Fruit fly (Drosophila melanogaster) whole organism, embryonic: Measurements from ENCODE around the gene shf.
A peak's percentile ranks its signal among the peaks of the same experiment; 100 is the strongest.

Experiments
- Asciz ChIP-seq: fragments of 200-800 bp; sonication (Bioruptor generic); optimal IDR thresholded peaks from 2 replicates; lab custom pipeline; 2017; ENCODE audit warnings: missing biosample characterization, mild to moderate bottlenecking, missing genetic modification characterization, missing genetic modification reagents
- Bteb2 ChIP-seq: fragments of 200-800 bp; sonication (Bioruptor generic); optimal IDR thresholded peaks from 2 replicates; lab custom pipeline; 2016; ENCODE audit warnings: missing biosample characterization, missing genetic modification characterization
- CG11696 ChIP-seq: fragments of 200-800 bp; sonication (Bioruptor generic); IDR thresholded peaks from 2 replicates; pipeline ENCODE4 v1.3.6; 2022; ENCODE audit warnings: missing biosample characterization, missing genetic modification characterization
- CG12659 ChIP-seq: fragments of 200-800 bp; sonication (Bioruptor generic); optimal IDR thresholded peaks from 3 replicates; lab custom pipeline; 2017; ENCODE audit warnings: mild to moderate bottlenecking, missing biosample characterization, missing genetic modification reagents, missing genetic modification characterization
- CG13296 ChIP-seq: fragments of 200-800 bp; sonication (Bioruptor generic); optimal IDR thresholded peaks from 3 replicates; lab custom pipeline; 2018; ENCODE audit warnings: missing biosample characterization, mild to moderate bottlenecking, missing genetic modification characterization
- CG13424 ChIP-seq: fragments of 200-800 bp; sonication (Bioruptor generic); optimal IDR thresholded peaks from 2 replicates; lab custom pipeline; 2019; ENCODE audit warnings: missing biosample characterization, mild to moderate bottlenecking, missing genetic modification characterization, moderate library complexity
- CG13775 ChIP-seq: fragments of 200-800 bp; sonication (Bioruptor generic); optimal IDR thresholded peaks from 3 replicates; lab custom pipeline; 2017; ENCODE audit warnings: missing biosample characterization, mild to moderate bottlenecking, missing genetic modification characterization
- CG13894 ChIP-seq: fragments of 200-800 bp; sonication (Bioruptor generic); optimal IDR thresholded peaks from 3 replicates; lab custom pipeline; 2018; ENCODE audit warnings: missing biosample characterization, mild to moderate bottlenecking, missing genetic modification characterization, moderate library complexity
- CG14965 ChIP-seq: fragments of 200-800 bp; sonication (Bioruptor generic); optimal IDR thresholded peaks from 2 replicates; lab custom pipeline; 2016; ENCODE audit warnings: missing biosample characterization, missing genetic modification characterization, borderline replicate concordance
- CG15073 ChIP-seq: fragments of 200-800 bp; sonication (Bioruptor generic); optimal IDR thresholded peaks from 2 replicates; lab custom pipeline; 2016; ENCODE audit warnings: missing biosample characterization, missing genetic modification characterization
- CG16815 ChIP-seq: fragments of 200-800 bp; sonication (Bioruptor generic); optimal IDR thresholded peaks from 3 replicates; lab custom pipeline; 2017; ENCODE audit warnings: missing biosample characterization, mild to moderate bottlenecking, missing genetic modification characterization
- CG17612 ChIP-seq: fragments of 200-800 bp; sonication (Bioruptor generic); IDR thresholded peaks from 2 replicates; pipeline ENCODE4 v1.3.6; 2022; ENCODE audit warnings: missing biosample characterization, missing genetic modification characterization
- CG2678 ChIP-seq: fragments of 200-800 bp; sonication (Bioruptor generic); optimal IDR thresholded peaks from 3 replicates; lab custom pipeline; 2019; ENCODE audit warnings: missing biosample characterization, mild to moderate bottlenecking, missing genetic modification characterization, moderate library complexity
- CG2889 ChIP-seq: fragments of 200-800 bp; sonication (Bioruptor generic); IDR thresholded peaks from 3 replicates; pipeline ENCODE4 v1.3.6; 2022; ENCODE audit warnings: missing biosample characterization, missing genetic modification characterization
- CG33213 ChIP-seq: fragments of 200-800 bp; sonication (Bioruptor generic); optimal IDR thresholded peaks from 3 replicates; lab custom pipeline; 2016; ENCODE audit warnings: missing biosample characterization, missing genetic modification characterization
- CG34224 ChIP-seq: fragments of 200-800 bp; sonication (Bioruptor generic); IDR thresholded peaks from 3 replicates; pipeline ENCODE4 v1.3.6; 2022; ENCODE audit warnings: missing biosample characterization, missing genetic modification characterization; ENCODE audit not compliant: partially characterized antibody
- CG34422 ChIP-seq: fragments of 200-800 bp; sonication (Bioruptor generic); IDR thresholded peaks from 3 replicates; pipeline ENCODE4 v1.3.6; 2022; ENCODE audit warnings: missing biosample characterization, missing genetic modification characterization
- CG6765 ChIP-seq: fragments of 200-800 bp; sonication (Bioruptor generic); optimal IDR thresholded peaks from 3 replicates; lab custom pipeline; 2017; ENCODE audit warnings: missing biosample characterization, mild to moderate bottlenecking, missing genetic modification characterization
- CG6813 ChIP-seq: fragments of 200-800 bp; sonication (Bioruptor generic); optimal IDR thresholded peaks from 2 replicates; lab custom pipeline; 2017; ENCODE audit warnings: missing biosample characterization, missing genetic modification characterization, mild to moderate bottlenecking, moderate library complexity, missing genetic modification reagents
- CG7786 ChIP-seq: fragments of 200-800 bp; sonication (Bioruptor generic); optimal IDR thresholded peaks from 2 replicates; lab custom pipeline; 2016; ENCODE audit warnings: missing biosample characterization, missing genetic modification characterization
- CG8478 ChIP-seq: fragments of >200 bp; optimal IDR thresholded peaks from 2 replicates; lab custom pipeline; 2018
- Dad ChIP-seq: fragments of 200-800 bp; sonication (Bioruptor generic); optimal IDR thresholded peaks from 3 replicates; lab custom pipeline; 2016; ENCODE audit warnings: missing biosample characterization, missing genetic modification characterization
- Dbx ChIP-seq: fragments of 200-800 bp; sonication (Bioruptor generic); IDR thresholded peaks from 3 replicates; pipeline ENCODE4 v1.3.6; 2022; ENCODE audit warnings: missing biosample characterization, missing genetic modification characterization
- Dek ChIP-seq: fragments of 200-800 bp; sonication (Bioruptor generic); optimal IDR thresholded peaks from 3 replicates; lab custom pipeline; 2019; ENCODE audit warnings: missing biosample characterization, mild to moderate bottlenecking, missing genetic modification characterization, moderate library complexity
- Dll ChIP-seq: fragments of 200-800 bp; sonication (Bioruptor generic); IDR thresholded peaks from 4 replicates; pipeline ENCODE4 v1.3.6; 2022; ENCODE audit warnings: missing biosample characterization, missing genetic modification characterization; ENCODE audit not compliant: partially characterized antibody
- Elba2 ChIP-seq: fragments of 200-800 bp; sonication (Bioruptor generic); optimal IDR thresholded peaks from 3 replicates; lab custom pipeline; 2016; ENCODE audit warnings: missing biosample characterization, missing genetic modification characterization
- Ets97D ChIP-seq: fragments of 200-800 bp; sonication (Bioruptor generic); optimal IDR thresholded peaks from 3 replicates; lab custom pipeline; 2016; ENCODE audit warnings: missing biosample characterization, missing genetic modification characterization
- Fer2 ChIP-seq: fragments of 200-800 bp; sonication (Bioruptor generic); optimal IDR thresholded peaks from 2 replicates; lab custom pipeline; 2018; ENCODE audit warnings: missing biosample characterization, mild to moderate bottlenecking, missing genetic modification characterization, moderate library complexity
- Hmr ChIP-seq: fragments of 200-800 bp; sonication (Bioruptor generic); optimal IDR thresholded peaks from 3 replicates; lab custom pipeline; 2017; ENCODE audit warnings: mild to moderate bottlenecking, missing biosample characterization, missing genetic modification reagents, missing genetic modification characterization
- Lim3 ChIP-seq: fragments of 200-800 bp; sonication (Bioruptor generic); IDR thresholded peaks from 2 replicates; pipeline ENCODE4 v1.3.6; 2022; ENCODE audit warnings: missing biosample characterization, missing genetic modification characterization
- NC2β ChIP-seq: fragments of 200-800 bp; sonication (Bioruptor generic); optimal IDR thresholded peaks from 2 replicates; lab custom pipeline; 2016; ENCODE audit warnings: missing biosample characterization, missing genetic modification characterization
- Stat92E ChIP-seq, 3 experiments: fragments of >200 bp in 2 of 3; fragments of 200-800 bp in 1 of 3; sonication (Bioruptor generic) in 1 of 3; optimal IDR thresholded peaks; 2 replicates each; lab custom pipeline; 2017 to 2019; ENCODE audit warnings: missing biosample characterization in 3 of 3, missing genetic modification characterization in 3 of 3, mild to moderate bottlenecking in 1 of 3, moderate library complexity in 1 of 3
- ab ChIP-seq: fragments of 200-800 bp; sonication (Bioruptor generic); optimal IDR thresholded peaks from 2 replicates; lab custom pipeline; 2016; ENCODE audit warnings: missing biosample characterization, missing genetic modification characterization
- bsh ChIP-seq, 2 experiments: fragments of 200-800 bp; sonication (Bioruptor generic); optimal IDR thresholded peaks; 2 replicates each; lab custom pipeline; 2017 to 2018; ENCODE audit warnings: mild to moderate bottlenecking in 2 of 2, missing biosample characterization in 2 of 2, missing genetic modification characterization in 2 of 2, moderate library complexity in 1 of 2
- dati ChIP-seq: fragments of 200-800 bp; sonication (Bioruptor generic); IDR thresholded peaks from 2 replicates; pipeline ENCODE4 v1.3.6; 2022; ENCODE audit warnings: missing biosample characterization, missing genetic modification characterization
- emc ChIP-seq: fragments of 200-800 bp; sonication (Bioruptor generic); optimal IDR thresholded peaks from 2 replicates; lab custom pipeline; 2016; ENCODE audit warnings: missing biosample characterization, missing genetic modification characterization
- fd96Cb ChIP-seq: fragments of 200-800 bp; sonication (Bioruptor generic); optimal IDR thresholded peaks from 2 replicates; lab custom pipeline; 2018; ENCODE audit warnings: missing biosample characterization, mild to moderate bottlenecking, missing genetic modification characterization, moderate library complexity
- gfzf ChIP-seq: fragments of 200-800 bp; sonication (Bioruptor generic); optimal IDR thresholded peaks from 2 replicates; lab custom pipeline; 2016; ENCODE audit warnings: missing biosample characterization, mild to moderate bottlenecking, missing genetic modification characterization, moderate library complexity
- ind ChIP-seq: fragments of 200-800 bp; sonication (Bioruptor generic); optimal IDR thresholded peaks from 3 replicates; lab custom pipeline; 2016; ENCODE audit warnings: missing biosample characterization, missing genetic modification characterization
- nau ChIP-seq: fragments of 200-800 bp; sonication (Bioruptor generic); optimal IDR thresholded peaks from 3 replicates; lab custom pipeline; 2017; ENCODE audit warnings: missing biosample characterization, mild to moderate bottlenecking, missing genetic modification characterization, missing genetic modification reagents
- pan ChIP-seq, 4 experiments: fragments of >200 bp in 3 of 4; fragments of 200-800 bp in 1 of 4; sonication (Bioruptor generic) in 1 of 4; optimal IDR thresholded peaks in 3 of 4; IDR thresholded peaks in 1 of 4; 2 replicates each; pipeline versions ENCODE4 v1.3.6 to Lab custom; 2017 to 2022; ENCODE audit warnings: missing biosample characterization in 2 of 4, missing genetic modification characterization in 2 of 4, mixed read lengths in 1 of 4
- ranshi ChIP-seq: fragments of 200-800 bp; sonication (Bioruptor generic); IDR thresholded peaks from 2 replicates; pipeline ENCODE4 v1.3.6; 2022; ENCODE audit warnings: missing biosample characterization, missing genetic modification characterization
- slou ChIP-seq: fragments of 200-800 bp; sonication (Bioruptor generic); optimal IDR thresholded peaks from 3 replicates; lab custom pipeline; 2016; ENCODE audit warnings: missing biosample characterization, missing genetic modification characterization
- stwl ChIP-seq: fragments of 200-800 bp; sonication (Bioruptor generic); optimal IDR thresholded peaks from 3 replicates; lab custom pipeline; 2018; ENCODE audit warnings: missing biosample characterization, mild to moderate bottlenecking, missing genetic modification characterization, moderate library complexity
- sug ChIP-seq: fragments of 200-800 bp; optimal IDR thresholded peaks from 2 replicates; lab custom pipeline; 2019; ENCODE audit warnings: missing biosample characterization, mild to moderate bottlenecking, missing genetic modification characterization, moderate library complexity
- tap ChIP-seq: fragments of 200-800 bp; optimal IDR thresholded peaks from 3 replicates; lab custom pipeline; 2019; ENCODE audit warnings: missing biosample characterization, mild to moderate bottlenecking, missing genetic modification characterization, moderate library complexity
- ttk ChIP-seq: fragments of 200-800 bp; sonication (Bioruptor generic); IDR thresholded peaks from 2 replicates; pipeline ENCODE4 v2.1.2; 2022; ENCODE audit warnings: missing biosample characterization, missing genetic modification characterization
- wdn ChIP-seq: fragments of 200-800 bp; sonication (Bioruptor generic); IDR thresholded peaks from 2 replicates; pipeline ENCODE4 v1.3.6; 2022; ENCODE audit warnings: missing biosample characterization, missing genetic modification characterization
- wek ChIP-seq: fragments of 200-800 bp; sonication (Bioruptor generic); optimal IDR thresholded peaks from 3 replicates; lab custom pipeline; 2018; ENCODE audit warnings: missing biosample characterization, mild to moderate bottlenecking, missing genetic modification characterization, moderate library complexity

shf gene

DNA sequence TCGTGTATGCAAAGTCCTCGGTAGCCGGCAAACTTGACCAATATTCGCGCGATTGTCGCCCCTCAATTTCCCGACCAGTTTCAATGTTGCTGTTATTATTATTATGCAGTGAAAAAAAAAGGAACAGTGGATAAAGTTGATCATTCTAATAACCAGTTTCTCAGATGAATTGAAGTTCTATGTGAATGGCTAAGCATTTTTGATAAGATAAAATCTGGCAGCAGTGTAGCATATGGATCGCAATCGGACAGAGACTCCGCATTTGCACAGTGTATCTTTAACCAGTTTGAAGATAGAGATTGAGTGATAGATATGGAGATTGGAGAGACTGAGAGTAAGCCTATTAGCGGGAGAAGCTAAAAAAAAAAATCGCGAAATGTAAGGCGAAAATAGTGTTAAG lies 13.9 kb upstream of the shf start (continued):
- TF ChIP-seq ranshi (GFP tag; lab: Robert Waterston, UW) = peak; percentile 63
- TF ChIP-seq sug = no peak
- TF ChIP-seq slou (GFP tag; lab: Kevin White, UChicago) = peak; percentile 22
- TF ChIP-seq bsh (GFP tag; optimal IDR thresholded peaks at IDR 0.05; lab: Kevin White, UChicago) = peak; percentile 37 to 53
- TF ChIP-seq CG2678 (tag; lab: Kevin White, UChicago) = peak; percentile 81
- no peak for TF ChIP-seq pan (optimal IDR thresholded peaks at IDR 0.05; lab: Kevin White, UChicago)
- peak in 1 of 2 experiments; percentile 84 for TF ChIP-seq pan (GFP tag; optimal IDR thresholded peaks at IDR 0.05 in 1 of 2, IDR thresholded peaks at IDR 0.05 in 1 of 2)
- peak; percentile 46 for TF ChIP-seq wek (GFP tag; lab: Kevin White, UChicago)
- TF ChIP-seq CG13296 (GFP tag; lab: Kevin White, UChicago) = peak; percentile 67
- TF ChIP-seq gfzf (GFP tag; lab: Kevin White, UChicago) = no peak
- TF ChIP-seq CG7786 (GFP tag; lab: Kevin White, UChicago) = peak; percentile 82
- TF ChIP-seq ind = peak; percentile 81
- peak; percentile 74 for TF ChIP-seq CG13424 (tag; lab: Kevin White, UChicago)
- no peak for TF ChIP-seq Stat92E (GFP tag; optimal IDR thresholded peaks at IDR 0.05; lab: Kevin White, UChicago)
- peak; percentile 50; the same call in 1 of the 2 replicates for TF ChIP-seq CG11696 (GFP tag; lab: Robert Waterston, UW)
- TF ChIP-seq NC2β = peak; percentile 52
- TF ChIP-seq CG34422 = peak; percentile 72
- peak; percentile 80 for TF ChIP-seq Dbx (GFP tag; lab: Robert Waterston, UW)
- TF ChIP-seq ttk (GFP tag; lab: Robert Waterston, UW) = peak; percentile 76
- TF ChIP-seq CG15073 = no peak
- TF ChIP-seq Ets97D (GFP tag; lab: Kevin White, UChicago) = peak; percentile 10
- TF ChIP-seq fd96Cb (tag; lab: Kevin White, UChicago) = peak; percentile 69
- peak; percentile 31; the same call in 1 of the 2 replicates for TF ChIP-seq dati
- peak; percentile 78 for TF ChIP-seq wdn (GFP tag; lab: Robert Waterston, UW)
- TF ChIP-seq Dek = peak; percentile 71
- TF ChIP-seq Lim3 (GFP tag; lab: Robert Waterston, UW) = peak; percentile 47; the same call in 1 of the 2 replicates
- peak; percentile 71 for TF ChIP-seq Hmr (GFP tag; lab: Kevin White, UChicago)
- peak; percentile 54 for TF ChIP-seq Asciz
- peak; percentile 60 for TF ChIP-seq tap (tag; lab: Kevin White, UChicago)
- peak; percentile 39 for TF ChIP-seq CG6813 (GFP tag; lab: Kevin White, UChicago)
- no peak for TF ChIP-seq CG34224
- peak; percentile 33 for TF ChIP-seq Fer2 (tag; lab: Kevin White, UChicago)
- 0 out of 3 replicates have a peak, but pooled peaks have one; percentile 36 for TF ChIP-seq CG2889
- peak; percentile 64 for TF ChIP-seq CG12659 (GFP tag; lab: Kevin White, UChicago)
- TF ChIP-seq Bteb2 (GFP tag; lab: Kevin White, UChicago) = peak; percentile 64
- TF ChIP-seq nau (GFP tag; lab: Kevin White, UChicago) = no peak
- no peak for TF ChIP-seq stwl (tag; lab: Kevin White, UChicago)
- peak; percentile 37 for TF ChIP-seq CG33213
- no peak for TF ChIP-seq CG14965 (GFP tag; lab: Kevin White, UChicago)
- TF ChIP-seq CG8478 (lab: Kevin White, UChicago) = no peak
- TF ChIP-seq ab (GFP tag; lab: Kevin White, UChicago) = peak; percentile 17
- TF ChIP-seq Dad (GFP tag; lab: Kevin White, UChicago) = peak; percentile 44
- no peak for TF ChIP-seq Elba2 (GFP tag; lab: Kevin White, UChicago)
- peak; percentile 61 for TF ChIP-seq CG17612 (GFP tag; lab: Robert Waterston, UW)
- peak; percentile 18 for TF ChIP-seq CG13775 (GFP tag; lab: Kevin White, UChicago)
- TF ChIP-seq CG13894 = peak; percentile 47
- no peak for TF ChIP-seq CG16815 (GFP tag; lab: Kevin White, UChicago)
- no peak for TF ChIP-seq CG6765 (GFP tag; lab: Kevin White, UChicago)
- TF ChIP-seq emc (GFP tag; lab: Kevin White, UChicago) = peak; percentile 41
- TF ChIP-seq Dll = no peak
